Worm (Caenorhabditis elegans) whole organism, L4/young adult: ENCODE measurements around the gene oops-1.

ENCODE experiments used
- W03F9.2 ChIP-seq: fragments of 150-350 bp; optimal IDR thresholded peaks from 2 replicates; lab custom pipeline; 2014; ENCODE audit warnings: missing biosample characterization, missing genetic modification characterization
- dao-5 ChIP-seq: sonication (generic microtip); optimal IDR thresholded peaks from 2 replicates; lab custom pipeline; 2016; ENCODE audit warnings: missing genotype, missing genetic modification characterization, moderate library complexity, missing compliant biosample characterization
- him-1 ChIP-seq: sonication (generic microtip); optimal IDR thresholded peaks from 2 replicates; lab custom pipeline; 2016; ENCODE audit warnings: missing genotype, missing genetic modification reagents, missing genetic modification characterization, missing compliant biosample characterization

Gene oops-1

ce11 chrIV:5796694-5797093 is 17.2 kb downstream of the oops-1 start, which contains the start of gene C31H1.5:
C31H1.5 (minus strand) TSS chrIV:5796794.
- TF ChIP-seq dao-5 (tag; lab: Kevin White, UChicago) = no peak
- no peak for TF ChIP-seq W03F9.2
- no peak for TF ChIP-seq him-1 (tag; lab: Kevin White, UChicago)

ce11 chrIV:5795495-5795894 is 18.4 kb downstream of the oops-1 start:
- TF ChIP-seq dao-5 (tag; lab: Kevin White, UChicago) = no peak
- no peak for TF ChIP-seq W03F9.2
- no peak for TF ChIP-seq him-1 (tag; lab: Kevin White, UChicago)

ce11 chrIV:5790993-5791392 is 22.9 kb downstream of the oops-1 start, which contains the start of gene C31H1.2:
C31H1.2 (plus strand) TSS chrIV:5791293.
- TF ChIP-seq W03F9.2 = no peak
- TF ChIP-seq him-1 (tag; lab: Kevin White, UChicago) = no peak
- TF ChIP-seq dao-5 (tag; lab: Kevin White, UChicago) = no peak

ce11 chrIV:5783675-5784074 is 30.3 kb downstream of the oops-1 start:
- TF ChIP-seq W03F9.2 (no peak), him-1 (tag; lab: Kevin White, UChicago) (no peak), dao-5 (tag; lab: Kevin White, UChicago) (no peak)

- TF ChIP-seq dao-5 (tag; lab: Kevin White, UChicago) = no peak
Observed at ce11 chrIV:5780234-5780788, 33.6 kb downstream of the oops-1 start.

ce11 chrIV:5779537-5779936 is 34.4 kb downstream of the oops-1 start:
- TF ChIP-seq dao-5 (tag; lab: Kevin White, UChicago) (no peak), him-1 (tag; lab: Kevin White, UChicago) (no peak), W03F9.2 (no peak)

ce11 chrIV:5778342-5778741 is 35.6 kb downstream of the oops-1 start:
- TF ChIP-seq W03F9.2 (no peak), dao-5 (tag; lab: Kevin White, UChicago) (no peak), him-1 (tag; lab: Kevin White, UChicago) (no peak)

- no peak for TF ChIP-seq W03F9.2
- no peak for TF ChIP-seq him-1 (tag; lab: Kevin White, UChicago)
- no peak for TF ChIP-seq dao-5 (tag; lab: Kevin White, UChicago)
Observed at ce11 chrIV:5766804-5767203, 47.1 kb downstream of the oops-1 start.

- TF ChIP-seq dao-5 (tag; lab: Kevin White, UChicago) (no peak), him-1 (tag; lab: Kevin White, UChicago) (no peak), W03F9.2 (no peak)
Observed at ce11 chrIV:5765652-5766051, 48.3 kb downstream of the oops-1 start.

ce11 chrIV:5764392-5764791 is 49.5 kb downstream of the oops-1 start:
- TF ChIP-seq dao-5 (tag; lab: Kevin White, UChicago) (no peak), W03F9.2 (no peak), him-1 (tag; lab: Kevin White, UChicago) (no peak)

- TF ChIP-seq W03F9.2 = no peak
- no peak for TF ChIP-seq dao-5 (tag; lab: Kevin White, UChicago)
- no peak for TF ChIP-seq him-1 (tag; lab: Kevin White, UChicago)
Observed at ce11 chrIV:5762770-5763169, 51.2 kb downstream of the oops-1 start.
